Fruit fly (Drosophila melanogaster): ENCODE data around the gene CG12991.
A peak's percentile ranks its signal among the peaks of the same experiment; 100 is the strongest.

The CG12991 gene

dm6 chrX:17599330-17599729 is 19.7 kb downstream of the CG12991 start, which contains the start of gene X11L (continued):
- TF ChIP-seq zen (tag; optimal IDR thresholded peaks at IDR 0.05) = peak; percentile 61
- peak; percentile 49; the same call in 1 of the 3 replicates for TF ChIP-seq H15 (GFP tag; IDR thresholded peaks at IDR 0.05)
- peak; percentile 73 for TF ChIP-seq shn (GFP tag; optimal IDR thresholded peaks at IDR 0.05)
- TF ChIP-seq CG2889 (GFP tag; IDR thresholded peaks at IDR 0.05) = no peak
- TF ChIP-seq CG13775 (GFP tag; optimal IDR thresholded peaks at IDR 0.05) = peak; percentile 57
- TF ChIP-seq Sry-δ (GFP tag; optimal IDR thresholded peaks at IDR 0.05) = peak; percentile 82
- no peak for TF ChIP-seq CG7839 (tag; optimal IDR thresholded peaks at IDR 0.05)
- TF ChIP-seq scrt (GFP tag; optimal IDR thresholded peaks at IDR 0.05) = no peak
- no peak for TF ChIP-seq CG8359 (GFP tag; optimal IDR thresholded peaks at IDR 0.05; ENCODE audit: borderline replicate concordance)
- TF ChIP-seq kay (GFP tag; optimal IDR thresholded peaks at IDR 0.05) = peak; percentile 54
- no peak for TF ChIP-seq insv (GFP tag; optimal IDR thresholded peaks at IDR 0.05)
- TF ChIP-seq chif (GFP tag; optimal IDR thresholded peaks at IDR 0.05) = peak; percentile 52 to 63
- peak; percentile 66 for TF ChIP-seq Camta (GFP tag; optimal IDR thresholded peaks at IDR 0.05)
- TF ChIP-seq CG3281 (GFP tag; optimal IDR thresholded peaks at IDR 0.05) = peak; percentile 30
- TF ChIP-seq CG8281 (tag; optimal IDR thresholded peaks at IDR 0.05) = no peak
- TF ChIP-seq tna (GFP tag; IDR thresholded peaks at IDR 0.05; ENCODE audit: partially characterized antibody) = peak; percentile 87
- TF ChIP-seq HHEX (GFP tag; optimal IDR thresholded peaks at IDR 0.05) = peak; percentile 66
- peak; percentile 79; the same call in 2 of the 3 replicates for TF ChIP-seq ken (GFP tag; IDR thresholded peaks at IDR 0.05)
- 0 out of 2 replicates have a peak, but pooled peaks have one; percentile 34 for TF ChIP-seq Nf-YA (GFP tag; IDR thresholded peaks at IDR 0.05)
- TF ChIP-seq sens (GFP tag) = peak; percentile 94
- TF ChIP-seq cas (GFP tag; IDR thresholded peaks at IDR 0.05) = no peak
- TF ChIP-seq her (GFP tag; optimal IDR thresholded peaks at IDR 0.05) = peak; percentile 76
- TF ChIP-seq CG18619 (GFP tag; optimal IDR thresholded peaks at IDR 0.05) = peak; percentile 69
- peak; percentile 16 for TF ChIP-seq CG5180 (GFP tag; optimal IDR thresholded peaks at IDR 0.05)
- TF ChIP-seq tgo (GFP tag; IDR thresholded peaks at IDR 0.05) = peak; percentile 58
- peak in 1 of 2 experiments; percentile 62 for TF ChIP-seq Hr51 (GFP tag; optimal IDR thresholded peaks at IDR 0.05)
- peak; percentile 13 for TF ChIP-seq CG9797 (GFP tag; optimal IDR thresholded peaks at IDR 0.05)
- no peak for TF ChIP-seq kni (GFP tag; optimal IDR thresholded peaks at IDR 0.05)
- no peak for TF ChIP-seq Hr78 (GFP tag; optimal IDR thresholded peaks at IDR 0.05)
- no peak for TF ChIP-seq pita (GFP tag; optimal IDR thresholded peaks at IDR 0.05)
- TF ChIP-seq pnt (GFP tag; optimal IDR thresholded peaks at IDR 0.05) = peak; percentile 66
- TF ChIP-seq CG8765 (GFP tag; IDR thresholded peaks at IDR 0.05) = peak; percentile 61
- TF ChIP-seq CG12155 (GFP tag; optimal IDR thresholded peaks at IDR 0.05) = peak; percentile 74
- no peak for TF ChIP-seq dimm (GFP tag; IDR thresholded peaks at IDR 0.05)
- no peak for TF ChIP-seq Hr39 (optimal IDR thresholded peaks at IDR 0.05)
- TF ChIP-seq vnd (GFP tag; IDR thresholded peaks at IDR 0.05; ENCODE audit: partially characterized antibody) = peak; percentile 83
- peak; percentile 89 for TF ChIP-seq Scr (GFP tag; IDR thresholded peaks at IDR 0.05; ENCODE audit: partially characterized antibody)
- TF ChIP-seq CG4424 (GFP tag; optimal IDR thresholded peaks at IDR 0.05) = peak; percentile 63
- TF ChIP-seq CG9437 (GFP tag; optimal IDR thresholded peaks at IDR 0.05) = peak; percentile 38
- TF ChIP-seq h (optimal IDR thresholded peaks at IDR 0.05) = no peak
- TF ChIP-seq NK7.1 (GFP tag; optimal IDR thresholded peaks at IDR 0.05) = peak; percentile 31
- peak; percentile 57 for TF ChIP-seq CG7556 (GFP tag; optimal IDR thresholded peaks at IDR 0.05)
- TF ChIP-seq C15 (GFP tag; IDR thresholded peaks at IDR 0.05) = no peak
- no peak for TF ChIP-seq CG8478 (optimal IDR thresholded peaks at IDR 0.05)
- TF ChIP-seq Six4 (GFP tag; optimal IDR thresholded peaks at IDR 0.05) = peak; percentile 40
- peak; percentile 49 for TF ChIP-seq CG10979 (tag; optimal IDR thresholded peaks at IDR 0.05)
- peak; percentile 30 for TF ChIP-seq ftz-f1 (GFP tag; optimal IDR thresholded peaks at IDR 0.05)
- TF ChIP-seq seq (GFP tag; IDR thresholded peaks at IDR 0.05) = 0 out of 2 replicates have a peak, but pooled peaks have one; percentile 24
- peak; percentile 75 for TF ChIP-seq Optix (GFP tag; IDR thresholded peaks at IDR 0.05)
- TF ChIP-seq lab (GFP tag; optimal IDR thresholded peaks at IDR 0.05) = no peak
- TF ChIP-seq CG15011 (GFP tag; optimal IDR thresholded peaks at IDR 0.05) = no peak

Measured in whole organism, embryonic.